Fruit fly (Drosophila melanogaster) whole organism, prepupa: ENCODE measurements around the gene ppk17.

Source experiments
- CG10631 ChIP-seq: fragments of 200-800 bp; sonication (Bioruptor generic); optimal IDR thresholded peaks from 2 replicates; lab custom pipeline; 2016; ENCODE audit warnings: missing biosample characterization, missing genetic modification characterization
- CG10669 ChIP-seq: fragments of 200-800 bp; sonication (Bioruptor generic); optimal IDR thresholded peaks from 3 replicates; lab custom pipeline; 2018; ENCODE audit warnings: missing biosample characterization, mild to moderate bottlenecking, missing genetic modification characterization, moderate library complexity
- CG11294 ChIP-seq: fragments of 200-800 bp; sonication (Bioruptor generic); IDR thresholded peaks from 2 replicates; pipeline ENCODE4 v1.3.6; 2022; ENCODE audit warnings: missing biosample characterization, missing genetic modification characterization
- CG11762 ChIP-seq: fragments of 200-800 bp; sonication (Bioruptor generic); optimal IDR thresholded peaks from 3 replicates; lab custom pipeline; 2016; ENCODE audit warnings: missing biosample characterization, missing genetic modification characterization; ENCODE audit not compliant: insufficient read depth
- CG11902 ChIP-seq: fragments of 200-800 bp; sonication (Bioruptor generic); optimal IDR thresholded peaks from 3 replicates; lab custom pipeline; 2016; ENCODE audit warnings: missing biosample characterization, missing genetic modification characterization
- CG15336 ChIP-seq: fragments of 200-800 bp; sonication (Bioruptor generic); IDR thresholded peaks from 2 replicates; pipeline ENCODE4 v1.3.6; 2022; ENCODE audit warnings: missing biosample characterization, missing genetic modification characterization
- CG16779 ChIP-seq: fragments of 200-800 bp; sonication (Bioruptor generic); optimal IDR thresholded peaks from 3 replicates; lab custom pipeline; 2017; ENCODE audit warnings: missing biosample characterization, mild to moderate bottlenecking, missing genetic modification characterization
- CG3032 ChIP-seq: fragments of 200-800 bp; optimal IDR thresholded peaks from 2 replicates; lab custom pipeline; 2019; ENCODE audit warnings: missing biosample characterization, mild to moderate bottlenecking, missing genetic modification characterization, moderate library complexity
- CG31627 ChIP-seq: fragments of 200-800 bp; sonication (Bioruptor generic); optimal IDR thresholded peaks from 3 replicates; lab custom pipeline; 2016; ENCODE audit warnings: missing biosample characterization, missing genetic modification characterization
- CG32006 ChIP-seq: fragments of 200-800 bp; sonication (Bioruptor generic); optimal IDR thresholded peaks from 3 replicates; lab custom pipeline; 2017; ENCODE audit warnings: missing biosample characterization, mild to moderate bottlenecking, missing genetic modification characterization
- CG4318 ChIP-seq: fragments of 200-800 bp; sonication (Bioruptor generic); optimal IDR thresholded peaks from 3 replicates; lab custom pipeline; 2017; ENCODE audit warnings: missing biosample characterization, mild to moderate bottlenecking, missing genetic modification characterization
- CG6163 ChIP-seq: fragments of 200-800 bp; sonication (Bioruptor generic); IDR thresholded peaks from 3 replicates; pipeline ENCODE4 v1.3.6; 2022; ENCODE audit warnings: missing biosample characterization, missing genetic modification characterization
- CG6276 ChIP-seq: fragments of 200-800 bp; sonication (Bioruptor generic); optimal IDR thresholded peaks from 2 replicates; lab custom pipeline; 2017; ENCODE audit warnings: missing biosample characterization, mild to moderate bottlenecking, missing genetic modification characterization
- CG6792 ChIP-seq: fragments of 200-800 bp; sonication (Bioruptor generic); optimal IDR thresholded peaks from 3 replicates; lab custom pipeline; 2016; ENCODE audit warnings: missing biosample characterization, missing genetic modification characterization
- CG6854 ChIP-seq: fragments of 200-800 bp; sonication (Bioruptor generic); optimal IDR thresholded peaks from 2 replicates; lab custom pipeline; 2017; ENCODE audit warnings: missing biosample characterization, mild to moderate bottlenecking, missing genetic modification characterization
- CG7368 ChIP-seq: fragments of 200-800 bp; sonication (Bioruptor generic); optimal IDR thresholded peaks from 3 replicates; lab custom pipeline; 2016; ENCODE audit warnings: missing biosample characterization, missing genetic modification characterization
- CG8119 ChIP-seq: fragments of 200-800 bp; sonication (Bioruptor generic); IDR thresholded peaks from 3 replicates; pipeline ENCODE4 v1.3.6; 2022; ENCODE audit warnings: missing biosample characterization, missing genetic modification characterization
- CG8319 ChIP-seq: fragments of 200-800 bp; sonication (Bioruptor generic); optimal IDR thresholded peaks from 3 replicates; lab custom pipeline; 2016; ENCODE audit warnings: missing biosample characterization, missing genetic modification characterization
- CG8632 ChIP-seq: fragments of 200-800 bp; sonication (Bioruptor generic); optimal IDR thresholded peaks from 3 replicates; lab custom pipeline; 2016; ENCODE audit warnings: missing biosample characterization, missing genetic modification characterization
- Eip75B ChIP-seq: fragments of 200-800 bp; sonication (Bioruptor generic); optimal IDR thresholded peaks from 3 replicates; lab custom pipeline; 2016; ENCODE audit warnings: missing biosample characterization, missing genetic modification characterization
- Eip93F ChIP-seq: fragments of 200-800 bp; sonication (Bioruptor generic); optimal IDR thresholded peaks from 2 replicates; lab custom pipeline; 2016; ENCODE audit warnings: missing biosample characterization, mild to moderate bottlenecking, missing genetic modification characterization
- Ets21C ChIP-seq: fragments of 200-800 bp; sonication (Bioruptor generic); optimal IDR thresholded peaks from 3 replicates; lab custom pipeline; 2016; ENCODE audit warnings: missing biosample characterization, missing genetic modification characterization
- Gug ChIP-seq: fragments of 200-800 bp; sonication (Bioruptor generic); IDR thresholded peaks from 2 replicates; pipeline ENCODE4 v1.3.6; 2022; ENCODE audit warnings: missing biosample characterization, missing genetic modification characterization
- Hr38 ChIP-seq: sonication (Bioruptor generic); optimal IDR thresholded peaks from 2 replicates; lab custom pipeline; 2016; ENCODE audit warnings: missing biosample characterization, missing genetic modification characterization
- Hr4 ChIP-seq: fragments of 200-800 bp; sonication (Bioruptor generic); optimal IDR thresholded peaks from 3 replicates; lab custom pipeline; 2016; ENCODE audit warnings: missing biosample characterization, missing genetic modification characterization
- Lpt ChIP-seq: fragments of 200-800 bp; sonication (Bioruptor generic); optimal IDR thresholded peaks from 3 replicates; lab custom pipeline; 2016; ENCODE audit warnings: missing biosample characterization, missing genetic modification characterization
- Smox ChIP-seq: fragments of 200-800 bp; sonication (Bioruptor generic); optimal IDR thresholded peaks from 3 replicates; lab custom pipeline; 2016; ENCODE audit warnings: missing biosample characterization, missing genetic modification characterization
- Sox102F ChIP-seq: fragments of 200-800 bp; sonication (Bioruptor generic); optimal IDR thresholded peaks from 2 replicates; lab custom pipeline; 2016; ENCODE audit warnings: missing biosample characterization, mild to moderate bottlenecking, missing genetic modification characterization
- Sox14 ChIP-seq: fragments of 200-800 bp; sonication (Bioruptor generic); optimal IDR thresholded peaks from 3 replicates; lab custom pipeline; 2016; ENCODE audit warnings: missing biosample characterization, missing genetic modification characterization
- Sox15 ChIP-seq: fragments of 200-800 bp; sonication (Bioruptor generic); optimal IDR thresholded peaks from 3 replicates; lab custom pipeline; 2016; ENCODE audit warnings: missing biosample characterization, missing genetic modification characterization
- achi ChIP-seq: fragments of 200-800 bp; sonication (Bioruptor generic); optimal IDR thresholded peaks from 3 replicates; lab custom pipeline; 2016; ENCODE audit warnings: missing biosample characterization, missing genetic modification characterization
- acj6 ChIP-seq: fragments of 200-800 bp; sonication (Bioruptor generic); optimal IDR thresholded peaks from 3 replicates; lab custom pipeline; 2016; ENCODE audit warnings: missing biosample characterization, missing genetic modification characterization
- cyc ChIP-seq: fragments of 200-800 bp; sonication (Bioruptor generic); optimal IDR thresholded peaks from 3 replicates; lab custom pipeline; 2016; ENCODE audit warnings: missing biosample characterization, missing genetic modification characterization
- dac ChIP-seq: fragments of 200-800 bp; sonication (Bioruptor generic); optimal IDR thresholded peaks from 2 replicates; lab custom pipeline; 2017; ENCODE audit warnings: missing biosample characterization, mild to moderate bottlenecking, missing genetic modification characterization
- dsx ChIP-seq: fragments of 200-800 bp; optimal IDR thresholded peaks from 3 replicates; lab custom pipeline; 2019; ENCODE audit warnings: missing biosample characterization, mild to moderate bottlenecking, missing genetic modification characterization, moderate library complexity; ENCODE audit not compliant: poor library complexity, severe bottlenecking
- eg ChIP-seq: fragments of 200-800 bp; sonication (Bioruptor generic); IDR thresholded peaks from 3 replicates; pipeline ENCODE4 v1.3.6; 2022; ENCODE audit warnings: missing biosample characterization, missing genetic modification characterization
- esn ChIP-seq: fragments of 200-800 bp; sonication (Bioruptor generic); optimal IDR thresholded peaks from 2 replicates; lab custom pipeline; 2016; ENCODE audit warnings: missing biosample characterization, mild to moderate bottlenecking, missing genetic modification characterization, moderate library complexity
- fd59A ChIP-seq: fragments of 200-800 bp; sonication (Bioruptor generic); optimal IDR thresholded peaks from 2 replicates; lab custom pipeline; 2017; ENCODE audit warnings: missing biosample characterization, mild to moderate bottlenecking, missing genetic modification characterization, missing genetic modification reagents
- fd85E ChIP-seq: fragments of 200-800 bp; sonication (Bioruptor generic); optimal IDR thresholded peaks from 3 replicates; lab custom pipeline; 2016; ENCODE audit warnings: missing biosample characterization, missing genetic modification characterization
- fkh ChIP-seq: fragments of 200-800 bp; sonication (Bioruptor generic); optimal IDR thresholded peaks from 3 replicates; lab custom pipeline; 2017; ENCODE audit warnings: missing biosample characterization, mild to moderate bottlenecking, missing genetic modification characterization, moderate library complexity
- lz ChIP-seq: fragments of 200-800 bp; sonication (Bioruptor generic); optimal IDR thresholded peaks from 3 replicates; lab custom pipeline; 2016; ENCODE audit warnings: missing biosample characterization, missing genetic modification characterization
- net ChIP-seq: fragments of 200-800 bp; sonication (Bioruptor generic); optimal IDR thresholded peaks from 3 replicates; lab custom pipeline; 2016; ENCODE audit warnings: missing biosample characterization, missing genetic modification characterization
- pdm3 ChIP-seq: fragments of 200-800 bp; sonication (Bioruptor generic); optimal IDR thresholded peaks from 3 replicates; lab custom pipeline; 2016; ENCODE audit warnings: missing biosample characterization, missing genetic modification characterization
- salr ChIP-seq, 2 experiments: fragments of 200-800 bp; sonication (Bioruptor generic); optimal IDR thresholded peaks; 3 replicates each; lab custom pipeline; 2016 to 2018; ENCODE audit warnings: missing biosample characterization in 2 of 2, missing genetic modification characterization in 2 of 2, mild to moderate bottlenecking in 1 of 2
- spab ChIP-seq: fragments of 200-800 bp; sonication (Bioruptor generic); optimal IDR thresholded peaks from 2 replicates; lab custom pipeline; 2017; ENCODE audit warnings: missing biosample characterization, mild to moderate bottlenecking, missing genetic modification characterization, missing genetic modification reagents
- ss ChIP-seq, 2 experiments: fragments of 200-800 bp; sonication (Bioruptor generic); optimal IDR thresholded peaks; 2 replicates in 1 of 2; 3 replicates in 1 of 2; lab custom pipeline; 2017 to 2018; ENCODE audit warnings: mild to moderate bottlenecking in 2 of 2, missing biosample characterization in 2 of 2, missing genetic modification characterization in 2 of 2, moderate library complexity in 1 of 2
- svp ChIP-seq: fragments of 200-800 bp; sonication (Bioruptor generic); peaks from one replicate; lab custom pipeline; 2016; ENCODE audit warnings: missing biosample characterization, missing genetic modification characterization
- topi ChIP-seq: fragments of 200-800 bp; sonication (Bioruptor generic); optimal IDR thresholded peaks from 3 replicates; lab custom pipeline; 2016; ENCODE audit warnings: missing biosample characterization, missing genetic modification characterization
- vri ChIP-seq: fragments of 200-800 bp; sonication (Bioruptor generic); optimal IDR thresholded peaks from 3 replicates; lab custom pipeline; 2016; ENCODE audit warnings: missing biosample characterization, mild to moderate bottlenecking, missing genetic modification characterization

ppk17 gene

DNA sequence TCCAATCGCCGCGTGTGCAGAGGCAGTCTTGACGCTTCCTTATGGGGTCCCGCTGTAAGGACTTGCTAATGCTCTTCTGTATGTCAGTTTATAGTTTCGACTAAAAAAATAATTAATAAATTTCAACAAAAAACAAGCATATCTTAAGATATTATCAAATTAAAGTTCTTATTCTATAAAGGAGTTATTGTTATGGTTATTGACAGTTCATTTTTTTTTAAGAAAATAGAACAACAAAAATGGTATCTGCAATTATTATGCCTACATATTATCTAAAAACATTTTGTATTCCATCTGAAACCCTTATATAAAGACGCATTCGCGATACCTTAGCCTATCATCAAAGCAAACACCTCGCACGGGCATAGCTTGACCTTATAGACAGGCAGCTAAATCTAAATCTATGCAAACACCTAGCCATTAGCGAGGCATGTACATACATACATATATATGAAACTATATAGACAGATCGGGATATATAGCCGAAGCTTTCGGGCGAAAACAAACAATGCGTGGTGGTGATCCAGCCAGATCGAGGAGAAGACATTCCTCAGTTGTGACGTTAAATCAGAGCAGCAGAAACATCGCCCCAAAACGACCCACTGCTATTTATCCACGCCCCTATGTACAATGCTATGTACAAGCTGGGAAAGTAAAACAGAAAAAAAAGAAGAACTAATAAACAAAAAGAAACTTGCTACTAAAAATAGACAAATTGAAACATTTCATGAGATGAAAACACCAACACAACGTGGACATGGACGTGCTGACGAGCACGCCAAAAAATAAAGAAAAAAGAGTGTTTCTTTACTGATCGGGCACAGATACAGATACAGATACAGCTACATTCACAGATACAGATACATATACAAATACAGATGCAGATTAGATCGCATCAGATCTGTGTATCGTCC, at the start of gene ppk17:
Gene ppk17 (minus strand): TSS at position 51 of the 914 bp plus-strand sequence.
- TF ChIP-seq Eip93F (GFP tag; lab: Kevin White, UChicago) (no peak), Sox102F (GFP tag; lab: Kevin White, UChicago) (no peak), Sox15 (GFP tag; lab: Kevin White, UChicago) (no peak), CG31627 (GFP tag; lab: Kevin White, UChicago) (no peak), CG8319 (no peak), achi (GFP tag; lab: Kevin White, UChicago) (no peak), CG15336 (GFP tag; lab: Robert Waterston, UW) (peak; percentile 58), Gug (GFP tag; lab: Robert Waterston, UW) (0 out of 2 replicates have a peak, but pooled peaks have one; percentile 19), spab (GFP tag; lab: Kevin White, UChicago) (no peak), topi (GFP tag; lab: Kevin White, UChicago) (no peak), CG6276 (peak; percentile 56), CG6854 (GFP tag; lab: Kevin White, UChicago) (no peak), CG7368 (GFP tag; lab: Kevin White, UChicago) (no peak), Sox14 (no peak), CG11294 (GFP tag; lab: Robert Waterston, UW) (no peak), CG3032 (tag; lab: Kevin White, UChicago) (no peak), CG32006 (GFP tag; lab: Kevin White, UChicago) (no peak), CG11762 (GFP tag; lab: Kevin White, UChicago) (no peak), Smox (GFP tag; lab: Kevin White, UChicago) (no peak), fkh (GFP tag; lab: Kevin White, UChicago) (no peak), salr (GFP tag; optimal IDR thresholded peaks at IDR 0.05; lab: Kevin White, UChicago) (no peak), fd59A (GFP tag; lab: Kevin White, UChicago) (no peak), CG16779 (tag; lab: Kevin White, UChicago) (no peak), eg (GFP tag; lab: Robert Waterston, UW) (peak; percentile 75; the same call in 2 of the 3 replicates), Lpt (no peak), CG4318 (GFP tag; lab: Kevin White, UChicago) (no peak), CG10669 (GFP tag; lab: Kevin White, UChicago) (no peak), CG6792 (GFP tag; lab: Kevin White, UChicago) (no peak), cyc (GFP tag; lab: Kevin White, UChicago) (no peak), CG8632 (no peak), acj6 (no peak), Ets21C (no peak), dac (GFP tag; lab: Kevin White, UChicago) (no peak), CG6163 (GFP tag; lab: Robert Waterston, UW) (peak; percentile 48; the same call in 1 of the 3 replicates), CG11902 (GFP tag; lab: Kevin White, UChicago) (no peak), fd85E (GFP tag; lab: Kevin White, UChicago) (no peak), lz (no peak), net (no peak), dsx (GFP tag; lab: Kevin White, UChicago) (no peak), svp (no peak), Hr4 (GFP tag; lab: Kevin White, UChicago) (no peak), ss (GFP tag; optimal IDR thresholded peaks at IDR 0.05; lab: Kevin White, UChicago) (no peak), CG10631 (no peak), Hr38 (GFP tag; lab: Kevin White, UChicago) (no peak), pdm3 (GFP tag; lab: Kevin White, UChicago) (no peak), CG8119 (peak; percentile 55), esn (no peak), vri (GFP tag; lab: Kevin White, UChicago) (no peak), Eip75B (GFP tag; lab: Kevin White, UChicago) (no peak)
